Fruit fly (Drosophila melanogaster) whole organism, prepupa: ENCODE measurements around the gene CG12279.

Experiments used
- CG10631 ChIP-seq: fragments of 200-800 bp; sonication (Bioruptor generic); optimal IDR thresholded peaks from 2 replicates; lab custom pipeline; 2016; ENCODE audit warnings: missing biosample characterization, missing genetic modification characterization
- CG3032 ChIP-seq: fragments of 200-800 bp; optimal IDR thresholded peaks from 2 replicates; lab custom pipeline; 2019; ENCODE audit warnings: missing biosample characterization, mild to moderate bottlenecking, missing genetic modification characterization, moderate library complexity
- CG8119 ChIP-seq: fragments of 200-800 bp; sonication (Bioruptor generic); IDR thresholded peaks from 3 replicates; pipeline ENCODE4 v1.3.6; 2022; ENCODE audit warnings: missing biosample characterization, missing genetic modification characterization
- net ChIP-seq: fragments of 200-800 bp; sonication (Bioruptor generic); optimal IDR thresholded peaks from 3 replicates; lab custom pipeline; 2016; ENCODE audit warnings: missing biosample characterization, missing genetic modification characterization
- topi ChIP-seq: fragments of 200-800 bp; sonication (Bioruptor generic); optimal IDR thresholded peaks from 3 replicates; lab custom pipeline; 2016; ENCODE audit warnings: missing biosample characterization, missing genetic modification characterization

dm6 chr3R:12720344-12721200 lies 15.7 kb downstream of the CG12279 start:
- TF ChIP-seq CG8119 (GFP tag; lab: Robert Waterston, UW) (no peak), CG10631 (GFP tag; lab: Kevin White, UChicago) (no peak), topi (no peak), CG3032 (no peak), net (GFP tag; lab: Kevin White, UChicago) (no peak)
